Fruit fly (Drosophila melanogaster) whole organism, embryonic: ENCODE results near the gene RfC3.

Experiments used
- Ada2b ChIP-seq: fragments of 200-800 bp; sonication (Bioruptor generic); IDR thresholded peaks from 2 replicates; pipeline ENCODE4 v1.3.6; 2022; ENCODE audit warnings: missing biosample characterization, missing genetic modification characterization
- CG10209 ChIP-seq: fragments of 200-800 bp; sonication (Bioruptor generic); optimal IDR thresholded peaks from 3 replicates; lab custom pipeline; 2017; ENCODE audit warnings: missing biosample characterization, mild to moderate bottlenecking, missing genetic modification characterization, missing genetic modification reagents
- CG10979 ChIP-seq: fragments of 200-800 bp; sonication (Bioruptor generic); optimal IDR thresholded peaks from 2 replicates; lab custom pipeline; 2018; ENCODE audit warnings: missing biosample characterization, mild to moderate bottlenecking, missing genetic modification characterization, moderate library complexity
- CG11560 ChIP-seq: fragments of 200-800 bp; sonication (Bioruptor generic); IDR thresholded peaks from 3 replicates; pipeline ENCODE4 v1.3.6; 2022; ENCODE audit warnings: missing biosample characterization, missing genetic modification characterization
- CG12104 ChIP-seq: fragments of 200-800 bp; sonication (Bioruptor generic); optimal IDR thresholded peaks from 3 replicates; lab custom pipeline; 2016; ENCODE audit warnings: missing biosample characterization, missing genetic modification characterization
- CG12219 ChIP-seq: fragments of 200-800 bp; sonication (Bioruptor generic); optimal IDR thresholded peaks from 3 replicates; lab custom pipeline; 2018; ENCODE audit warnings: missing biosample characterization, mild to moderate bottlenecking, missing genetic modification characterization
- CG12391 ChIP-seq: fragments of 200-800 bp; sonication (Bioruptor generic); optimal IDR thresholded peaks from 3 replicates; lab custom pipeline; 2018; ENCODE audit warnings: missing biosample characterization, mild to moderate bottlenecking, missing genetic modification characterization, moderate library complexity
- CG12744 ChIP-seq: fragments of 200-800 bp; sonication (Bioruptor generic); optimal IDR thresholded peaks from 2 replicates; lab custom pipeline; 2016; ENCODE audit warnings: missing biosample characterization, missing genetic modification characterization
- CG13296 ChIP-seq: fragments of 200-800 bp; sonication (Bioruptor generic); optimal IDR thresholded peaks from 3 replicates; lab custom pipeline; 2018; ENCODE audit warnings: missing biosample characterization, mild to moderate bottlenecking, missing genetic modification characterization
- CG15514 ChIP-seq: fragments of 200-800 bp; sonication (Bioruptor generic); optimal IDR thresholded peaks from 3 replicates; lab custom pipeline; 2017; ENCODE audit warnings: missing biosample characterization, missing genetic modification characterization, mild to moderate bottlenecking, moderate library complexity, missing genetic modification reagents
- CG17568 ChIP-seq: fragments of 200-800 bp; sonication (Bioruptor generic); optimal IDR thresholded peaks from 2 replicates; lab custom pipeline; 2018; ENCODE audit warnings: missing biosample characterization, mild to moderate bottlenecking, missing genetic modification characterization, moderate library complexity
- CG18011 ChIP-seq: fragments of 200-800 bp; sonication (Bioruptor generic); optimal IDR thresholded peaks from 2 replicates; lab custom pipeline; 2017; ENCODE audit warnings: missing biosample characterization, missing genetic modification characterization, mild to moderate bottlenecking, moderate library complexity, missing genotype
- CG18619 ChIP-seq: fragments of 200-800 bp; sonication (Bioruptor generic); optimal IDR thresholded peaks from 3 replicates; lab custom pipeline; 2017; ENCODE audit warnings: missing biosample characterization, mild to moderate bottlenecking, missing genetic modification characterization
- CG2875 ChIP-seq: fragments of 200-800 bp; sonication (Bioruptor generic); optimal IDR thresholded peaks from 2 replicates; lab custom pipeline; 2017; ENCODE audit warnings: missing biosample characterization, mild to moderate bottlenecking, missing genetic modification characterization, missing genetic modification reagents
- CG32772 ChIP-seq: fragments of 200-800 bp; sonication (Bioruptor generic); IDR thresholded peaks from 2 replicates; pipeline ENCODE4 v1.3.6; 2022; ENCODE audit warnings: missing biosample characterization, missing genetic modification characterization
- CG34224 ChIP-seq: fragments of 200-800 bp; sonication (Bioruptor generic); IDR thresholded peaks from 3 replicates; pipeline ENCODE4 v1.3.6; 2022; ENCODE audit warnings: missing biosample characterization, missing genetic modification characterization; ENCODE audit not compliant: partially characterized antibody
- CG34376 ChIP-seq: fragments of 200-800 bp; sonication (Bioruptor generic); optimal IDR thresholded peaks from 2 replicates; lab custom pipeline; 2018; ENCODE audit warnings: missing biosample characterization, mild to moderate bottlenecking, missing genetic modification characterization
- CG34422 ChIP-seq: fragments of 200-800 bp; sonication (Bioruptor generic); IDR thresholded peaks from 3 replicates; pipeline ENCODE4 v1.3.6; 2022; ENCODE audit warnings: missing biosample characterization, missing genetic modification characterization
- CG3726 ChIP-seq: fragments of 200-800 bp; sonication (Bioruptor generic); IDR thresholded peaks from 3 replicates; pipeline ENCODE4, ENCODE4 v1.3.6; 2022; ENCODE audit warnings: missing biosample characterization, missing genetic modification characterization
- CG3995 ChIP-seq: fragments of 200-800 bp; sonication (Bioruptor generic); optimal IDR thresholded peaks from 3 replicates; lab custom pipeline; 2016; ENCODE audit warnings: missing biosample characterization, missing genetic modification characterization
- CG8944 ChIP-seq: fragments of 200-800 bp; sonication (Bioruptor generic); optimal IDR thresholded peaks from 3 replicates; lab custom pipeline; 2016; ENCODE audit warnings: missing biosample characterization, missing genetic modification characterization
- CG9437 ChIP-seq: fragments of 200-800 bp; sonication (Bioruptor generic); optimal IDR thresholded peaks from 2 replicates; lab custom pipeline; 2018; ENCODE audit warnings: missing biosample characterization, mild to moderate bottlenecking, missing genetic modification characterization
- Deaf1 ChIP-seq: fragments of 200-800 bp; optimal IDR thresholded peaks from 3 replicates; lab custom pipeline; 2019; ENCODE audit warnings: missing biosample characterization, mild to moderate bottlenecking, missing genetic modification characterization, moderate library complexity
- Dek ChIP-seq: fragments of 200-800 bp; sonication (Bioruptor generic); optimal IDR thresholded peaks from 3 replicates; lab custom pipeline; 2019; ENCODE audit warnings: missing biosample characterization, mild to moderate bottlenecking, missing genetic modification characterization, moderate library complexity
- Dip3 ChIP-seq: fragments of 200-800 bp; sonication (Bioruptor generic); optimal IDR thresholded peaks from 3 replicates; lab custom pipeline; 2016; ENCODE audit warnings: missing biosample characterization, missing genetic modification characterization
- HLH54F ChIP-seq: fragments of 200-800 bp; sonication (Bioruptor generic); optimal IDR thresholded peaks from 3 replicates; lab custom pipeline; 2016; ENCODE audit warnings: missing biosample characterization, missing genetic modification characterization
- Hr3 ChIP-seq: fragments of 200-800 bp; sonication (Bioruptor generic); optimal IDR thresholded peaks from 3 replicates; lab custom pipeline; 2016; ENCODE audit warnings: missing biosample characterization, missing genetic modification characterization
- MESR4 ChIP-seq: fragments of 200-800 bp; sonication (Bioruptor generic); optimal IDR thresholded peaks from 2 replicates; lab custom pipeline; 2018; ENCODE audit warnings: missing biosample characterization, mild to moderate bottlenecking, missing genetic modification characterization, moderate library complexity
- Med ChIP-seq: fragments of 200-800 bp; sonication (Bioruptor generic); peaks from one replicate; lab custom pipeline; 2016; ENCODE audit warnings: missing biosample characterization, missing genetic modification characterization, mild to moderate bottlenecking, inconsistent platforms, moderate library complexity
- Mes4 ChIP-seq: fragments of 200-800 bp; sonication (Bioruptor generic); optimal IDR thresholded peaks from 2 replicates; lab custom pipeline; 2016; ENCODE audit warnings: missing biosample characterization, missing genetic modification characterization
- Nf-YB ChIP-seq: fragments of 200-800 bp; sonication (Bioruptor generic); optimal IDR thresholded peaks from 3 replicates; lab custom pipeline; 2019; ENCODE audit warnings: missing biosample characterization, mild to moderate bottlenecking, missing genetic modification characterization, moderate library complexity
- Pdp1 ChIP-seq, 2 experiments: fragments of 200-800 bp; sonication (Bioruptor generic); optimal IDR thresholded peaks; 3 replicates each; lab custom pipeline; 2016; ENCODE audit warnings: missing biosample characterization in 2 of 2, missing genetic modification characterization in 2 of 2, mild to moderate bottlenecking in 1 of 2, moderate library complexity in 1 of 2
- Ptx1 ChIP-seq: fragments of 200-800 bp; sonication (Bioruptor generic); IDR thresholded peaks from 2 replicates; pipeline ENCODE4 v1.3.6; 2022; ENCODE audit warnings: missing biosample characterization, missing genetic modification characterization
- Ravus ChIP-seq: fragments of 200-800 bp; sonication (Bioruptor generic); IDR thresholded peaks from 2 replicates; pipeline ENCODE4 v1.3.6; 2022; ENCODE audit warnings: missing biosample characterization, missing genetic modification characterization
- Scr ChIP-seq: fragments of 200-800 bp; sonication (Bioruptor generic); IDR thresholded peaks from 2 replicates; pipeline ENCODE4 v1.3.6; 2022; ENCODE audit warnings: missing biosample characterization, missing genetic modification characterization; ENCODE audit not compliant: partially characterized antibody
- Tbp ChIP-seq: fragments of >200 bp; optimal IDR thresholded peaks from 2 replicates; lab custom pipeline; 2018; ENCODE audit warnings: missing biosample characterization, missing genetic modification characterization
- dm ChIP-seq: fragments of 200-800 bp; sonication (Bioruptor generic); optimal IDR thresholded peaks from 3 replicates; lab custom pipeline; 2016; ENCODE audit warnings: missing biosample characterization, missing genetic modification characterization
- emc ChIP-seq: fragments of 200-800 bp; sonication (Bioruptor generic); optimal IDR thresholded peaks from 2 replicates; lab custom pipeline; 2016; ENCODE audit warnings: missing biosample characterization, missing genetic modification characterization
- ems ChIP-seq: fragments of 200-800 bp; sonication (Bioruptor generic); optimal IDR thresholded peaks from 3 replicates; lab custom pipeline; 2016; ENCODE audit warnings: missing biosample characterization, missing genetic modification characterization
- exex ChIP-seq: fragments of 200-800 bp; sonication (Bioruptor generic); optimal IDR thresholded peaks from 4 replicates; lab custom pipeline; 2018; ENCODE audit warnings: missing biosample characterization, mild to moderate bottlenecking, missing genetic modification characterization, moderate library complexity
- her ChIP-seq: fragments of 200-800 bp; sonication (Bioruptor generic); optimal IDR thresholded peaks from 2 replicates; lab custom pipeline; 2016; ENCODE audit warnings: missing biosample characterization, missing genetic modification characterization
- nom ChIP-seq: fragments of 200-800 bp; sonication (Bioruptor generic); optimal IDR thresholded peaks from 2 replicates; lab custom pipeline; 2017; ENCODE audit warnings: missing biosample characterization, missing genetic modification characterization, mild to moderate bottlenecking, moderate library complexity, missing genetic modification reagents
- phol ChIP-seq: fragments of 200-800 bp; sonication (Bioruptor generic); optimal IDR thresholded peaks from 3 replicates; lab custom pipeline; 2018; ENCODE audit warnings: missing biosample characterization, mild to moderate bottlenecking, missing genetic modification characterization, moderate library complexity
- pita ChIP-seq: fragments of 200-800 bp; sonication (Bioruptor generic); optimal IDR thresholded peaks from 2 replicates; lab custom pipeline; 2017; ENCODE audit warnings: missing biosample characterization, mild to moderate bottlenecking, missing genetic modification characterization
- pzg ChIP-seq: fragments of 200-800 bp; sonication (Bioruptor generic); optimal IDR thresholded peaks from 3 replicates; lab custom pipeline; 2018; ENCODE audit warnings: missing biosample characterization, mild to moderate bottlenecking, missing genetic modification characterization, moderate library complexity
- sens-2 ChIP-seq: fragments of 200-800 bp; sonication (Bioruptor generic); IDR thresholded peaks from 2 replicates; pipeline ENCODE4 v1.3.6; 2022; ENCODE audit warnings: missing biosample characterization, missing genetic modification characterization
- sug ChIP-seq: fragments of 200-800 bp; optimal IDR thresholded peaks from 2 replicates; lab custom pipeline; 2019; ENCODE audit warnings: missing biosample characterization, mild to moderate bottlenecking, missing genetic modification characterization, moderate library complexity
- tx ChIP-seq: fragments of 200-800 bp; sonication (Bioruptor generic); optimal IDR thresholded peaks from 2 replicates; lab custom pipeline; 2016; ENCODE audit warnings: missing biosample characterization, missing genetic modification characterization
- vnd ChIP-seq: fragments of 200-800 bp; sonication (Bioruptor generic); IDR thresholded peaks from 3 replicates; pipeline ENCODE4 v1.3.6; 2022; ENCODE audit warnings: missing biosample characterization, missing genetic modification characterization; ENCODE audit not compliant: partially characterized antibody

Gene RfC3

dm6 chr2L:10395642-10396487 lies 23.1 kb upstream of the RfC3 start, which contains the start of gene Mdh1 (continued):
- TF ChIP-seq CG12104 (GFP tag; lab: Kevin White, UChicago) (no peak), Scr (0 out of 2 replicates have a peak, but pooled peaks have one; percentile 35), Tbp (GFP tag; lab: Kevin White, UChicago) (no peak), Ada2b (GFP tag; lab: Robert Waterston, UW) (no peak), Dip3 (GFP tag; lab: Kevin White, UChicago) (no peak), ems (GFP tag; lab: Kevin White, UChicago) (no peak), exex (tag; lab: Kevin White, UChicago) (peak; percentile 19), CG12219 (no peak), tx (GFP tag; lab: Kevin White, UChicago) (no peak), CG34376 (GFP tag; lab: Kevin White, UChicago) (peak; percentile 37), pzg (peak; percentile 35), Deaf1 (tag; lab: Kevin White, UChicago) (no peak), CG34422 (GFP tag; lab: Robert Waterston, UW) (peak; percentile 53; the same call in 1 of the 3 replicates), CG18011 (GFP tag; lab: Kevin White, UChicago) (no peak), CG3726 (GFP tag; lab: Robert Waterston, UW) (no peak), HLH54F (no peak), vnd (GFP tag; lab: Robert Waterston, UW) (no peak), CG10209 (no peak), CG13296 (GFP tag; lab: Kevin White, UChicago) (no peak), her (GFP tag; lab: Kevin White, UChicago) (no peak), Med (GFP tag; lab: Kevin White, UChicago) (peak; percentile 62), CG3995 (GFP tag; lab: Kevin White, UChicago) (peak; percentile 99), CG9437 (GFP tag; lab: Kevin White, UChicago) (peak; percentile 63), CG18619 (GFP tag; lab: Kevin White, UChicago) (no peak), pita (GFP tag; lab: Kevin White, UChicago) (no peak), Mes4 (GFP tag; lab: Kevin White, UChicago) (no peak), CG2875 (GFP tag; lab: Kevin White, UChicago) (no peak), sens-2 (no peak), CG12744 (GFP tag; lab: Kevin White, UChicago) (no peak), Pdp1 (GFP tag; optimal IDR thresholded peaks at IDR 0.05; lab: Kevin White, UChicago) (peak in 1 of 2 experiments; percentile 88), CG32772 (GFP tag; lab: Robert Waterston, UW) (no peak), CG12391 (tag; lab: Kevin White, UChicago) (peak; percentile 40), sug (tag; lab: Kevin White, UChicago) (no peak), Ravus (GFP tag; lab: Robert Waterston, UW) (no peak), CG15514 (peak; percentile 72), MESR4 (GFP tag; lab: Kevin White, UChicago) (peak; percentile 70), CG17568 (GFP tag; lab: Kevin White, UChicago) (no peak), Dek (tag; lab: Kevin White, UChicago) (no peak), dm (GFP tag; lab: Kevin White, UChicago) (no peak), nom (GFP tag; lab: Kevin White, UChicago) (peak; percentile 52), CG34224 (no peak), Hr3 (no peak), Nf-YB (peak; percentile 6), Ptx1 (GFP tag; lab: Robert Waterston, UW) (no peak), emc (no peak), CG8944 (GFP tag; lab: Kevin White, UChicago) (no peak), CG11560 (peak; percentile 97), CG10979 (tag; lab: Kevin White, UChicago) (no peak), phol (tag; lab: Kevin White, UChicago) (peak; percentile 25)
